Fruit fly (Drosophila melanogaster) whole organism, wandering third instar larva: ENCODE results near the gene CG44259.

Experiments
- CG32264 ChIP-seq: fragments of 200-800 bp; sonication (Bioruptor generic); optimal IDR thresholded peaks from 2 replicates; lab custom pipeline; 2016; ENCODE audit warnings: missing biosample characterization, missing genetic modification characterization
- Dfd ChIP-seq: fragments of >200 bp; optimal IDR thresholded peaks from 2 replicates; lab custom pipeline; 2017; ENCODE audit warnings: missing biosample characterization, missing genetic modification characterization
- Myc ChIP-seq: fragments of >200 bp; optimal IDR thresholded peaks from 2 replicates; lab custom pipeline; 2017
- Sp1 ChIP-seq: fragments of 200-800 bp; sonication (Bioruptor generic); optimal IDR thresholded peaks from 3 replicates; lab custom pipeline; 2019; ENCODE audit warnings: missing biosample characterization, mild to moderate bottlenecking, missing genetic modification characterization, moderate library complexity
- dmrt93B ChIP-seq: fragments of 200-800 bp; sonication (Bioruptor generic); optimal IDR thresholded peaks from 2 replicates; lab custom pipeline; 2018; ENCODE audit warnings: missing biosample characterization, mild to moderate bottlenecking, missing genetic modification characterization
- dsf ChIP-seq: sonication (Bioruptor generic); optimal IDR thresholded peaks from 2 replicates; lab custom pipeline; 2016; ENCODE audit warnings: missing biosample characterization, missing genetic modification characterization, borderline replicate concordance
- psq ChIP-seq: fragments of 200-800 bp; sonication (Bioruptor generic); optimal IDR thresholded peaks from 3 replicates; lab custom pipeline; 2017; ENCODE audit warnings: missing biosample characterization, mild to moderate bottlenecking, missing genetic modification characterization, moderate library complexity

- TF ChIP-seq psq (GFP tag; lab: Kevin White, UChicago) (no peak), Dfd (GFP tag; lab: Kevin White, UChicago) (no peak), Myc (no peak), dmrt93B (GFP tag; lab: Kevin White, UChicago) (no peak), dsf (GFP tag; lab: Kevin White, UChicago) (no peak), Sp1 (GFP tag; lab: Kevin White, UChicago) (no peak), CG32264 (GFP tag; lab: Kevin White, UChicago) (no peak)
Measured at dm6 chr3R:17249233-17249632, 4.7 kb downstream of the CG44259 start.
